Fruit fly (Drosophila melanogaster) whole organism, wandering third instar larva: ENCODE results near the gene can.

Source experiments
- Dfd ChIP-seq: fragments of >200 bp; optimal IDR thresholded peaks from 2 replicates; lab custom pipeline; 2017; ENCODE audit warnings: missing biosample characterization, missing genetic modification characterization
- GATAd ChIP-seq: sonication (Bioruptor generic); optimal IDR thresholded peaks from 2 replicates; lab custom pipeline; 2016; ENCODE audit warnings: missing biosample characterization, missing genetic modification characterization
- Hr78 ChIP-seq: fragments of >200 bp; optimal IDR thresholded peaks from 2 replicates; lab custom pipeline; 2017; ENCODE audit warnings: missing biosample characterization, missing genetic modification characterization
- Myc ChIP-seq: fragments of >200 bp; optimal IDR thresholded peaks from 2 replicates; lab custom pipeline; 2017
- Sp1 ChIP-seq: fragments of 200-800 bp; sonication (Bioruptor generic); optimal IDR thresholded peaks from 3 replicates; lab custom pipeline; 2019; ENCODE audit warnings: missing biosample characterization, mild to moderate bottlenecking, missing genetic modification characterization, moderate library complexity
- fru ChIP-seq: fragments of 200-800 bp; sonication (Bioruptor generic); optimal IDR thresholded peaks from 3 replicates; lab custom pipeline; 2016; ENCODE audit warnings: missing biosample characterization, mild to moderate bottlenecking, missing genetic modification characterization
- h ChIP-seq: fragments of 200-800 bp; sonication (Bioruptor generic); optimal IDR thresholded peaks from 3 replicates; lab custom pipeline; 2016; ENCODE audit warnings: missing biosample characterization, mild to moderate bottlenecking, missing genetic modification characterization
- pan ChIP-seq: fragments of >200 bp; optimal IDR thresholded peaks from 2 replicates; lab custom pipeline; 2017
- sv ChIP-seq: fragments of 200-800 bp; sonication (Bioruptor generic); optimal IDR thresholded peaks from 3 replicates; lab custom pipeline; 2016; ENCODE audit warnings: missing biosample characterization, missing genetic modification characterization

- TF ChIP-seq pan (no peak), Hr78 (GFP tag; lab: Kevin White, UChicago) (no peak), Dfd (GFP tag; lab: Kevin White, UChicago) (no peak), GATAd (GFP tag; lab: Kevin White, UChicago) (no peak), h (no peak), fru (GFP tag; lab: Kevin White, UChicago) (no peak), sv (GFP tag; lab: Kevin White, UChicago) (no peak), Myc (lab: Kevin White, UChicago) (no peak), Sp1 (GFP tag; lab: Kevin White, UChicago) (no peak)
These were observed 46.8 kb downstream of the can start, which contains the start of gene CG32055 for dm6 chr3L:10220064-10220463.
